Fruit fly (Drosophila melanogaster): Measurements from ENCODE around the gene CG13689.

Gene CG13689

dm6 chr2L:574226-574625, 28.4 kb upstream of the CG13689 start, which contains the start of the genes Ipk2 and cold (continued):
- peak; percentile 56; the same call in 1 of the 2 replicates for TF ChIP-seq Taf1 (GFP tag; IDR thresholded peaks at IDR 0.05)
- TF ChIP-seq CG10654 (GFP tag; optimal IDR thresholded peaks at IDR 0.05): peak; percentile 60
- no peak; the same call in 2 of the 3 replicates for TF ChIP-seq CG11695 (GFP tag; IDR thresholded peaks at IDR 0.05)
- peak; percentile 86 for TF ChIP-seq Ptx1 (GFP tag; IDR thresholded peaks at IDR 0.05)
- peak; percentile 85 for TF ChIP-seq CG9817 (tag; optimal IDR thresholded peaks at IDR 0.05)
- peak; percentile 76 for TF ChIP-seq CG7987 (GFP tag; optimal IDR thresholded peaks at IDR 0.05)
- no peak for TF ChIP-seq mld (GFP tag; IDR thresholded peaks at IDR 0.05; ENCODE audit: partially characterized antibody)
- no peak for TF ChIP-seq sqz (GFP tag; optimal IDR thresholded peaks at IDR 0.05)
- TF ChIP-seq Sin3A (optimal IDR thresholded peaks at IDR 0.05): peak; percentile 93
- peak; percentile 89 for TF ChIP-seq pho (GFP tag; optimal IDR thresholded peaks at IDR 0.05)
- peak; percentile 21; the same call in 1 of the 3 replicates for TF ChIP-seq H15 (GFP tag; IDR thresholded peaks at IDR 0.05)
- TF ChIP-seq CoRest (tag; optimal IDR thresholded peaks at IDR 0.05): peak; percentile 89
- no peak for TF ChIP-seq en (GFP tag; optimal IDR thresholded peaks at IDR 0.05)
- peak; percentile 14; the same call in 1 of the 2 replicates for TF ChIP-seq CG17612 (GFP tag; IDR thresholded peaks at IDR 0.05)
- TF ChIP-seq Pdp1 (GFP tag; optimal IDR thresholded peaks at IDR 0.05): peak in 1 of 2 experiments; percentile 81
- TF ChIP-seq CG10431 (GFP tag; optimal IDR thresholded peaks at IDR 0.05): peak; percentile 44
- TF ChIP-seq org-1 (GFP tag; optimal IDR thresholded peaks at IDR 0.05): peak; percentile 48
- peak; percentile 70 for TF ChIP-seq CG2116 (GFP tag; optimal IDR thresholded peaks at IDR 0.05)
- TF ChIP-seq CG14667 (GFP tag; IDR thresholded peaks at IDR 0.05): peak; percentile 58
- peak; percentile 90 for TF ChIP-seq nmo (GFP tag; optimal IDR thresholded peaks at IDR 0.05)
- TF ChIP-seq CG3847 (GFP tag; IDR thresholded peaks at IDR 0.05): peak; percentile 93
- TF ChIP-seq ftz-f1 (GFP tag; optimal IDR thresholded peaks at IDR 0.05): peak; percentile 57
- no peak for TF ChIP-seq yki (optimal IDR thresholded peaks at IDR 0.05)
- peak; percentile 63; the same call in 1 of the 2 replicates for TF ChIP-seq CG1024 (GFP tag; IDR thresholded peaks at IDR 0.05)
- TF ChIP-seq tll (GFP tag; optimal IDR thresholded peaks at IDR 0.05): peak; percentile 12 to 46
- TF ChIP-seq YL-1 (GFP tag; optimal IDR thresholded peaks at IDR 0.05): peak; percentile 93
- TF ChIP-seq CG10267 (tag; optimal IDR thresholded peaks at IDR 0.05): peak; percentile 99
- peak; percentile 85 for TF ChIP-seq CG18476 (GFP tag; optimal IDR thresholded peaks at IDR 0.05)
- TF ChIP-seq CG4282 (GFP tag; optimal IDR thresholded peaks at IDR 0.05): peak; percentile 51
- peak; percentile 55 for TF ChIP-seq CG3163 (GFP tag; optimal IDR thresholded peaks at IDR 0.05)
- TF ChIP-seq NK7.1 (GFP tag; optimal IDR thresholded peaks at IDR 0.05): peak; percentile 19
- TF ChIP-seq CG10209 (GFP tag; optimal IDR thresholded peaks at IDR 0.05): peak; percentile 85
- peak; percentile 85 for TF ChIP-seq NfI (GFP tag; optimal IDR thresholded peaks at IDR 0.05)
- peak; percentile 77 for TF ChIP-seq CG1233 (GFP tag; optimal IDR thresholded peaks at IDR 0.05)
- TF ChIP-seq CG13775 (GFP tag; optimal IDR thresholded peaks at IDR 0.05): peak; percentile 86
- TF ChIP-seq rib (GFP tag; IDR thresholded peaks at IDR 0.05): peak; percentile 43; the same call in 1 of the 2 replicates
- peak; percentile 88 for TF ChIP-seq zfh2 (GFP tag; optimal IDR thresholded peaks at IDR 0.05)
- TF ChIP-seq CG1792 (GFP tag; optimal IDR thresholded peaks at IDR 0.05): peak; percentile 71
- TF ChIP-seq dati (GFP tag; IDR thresholded peaks at IDR 0.05): no peak
- no peak for TF ChIP-seq pros (GFP tag; optimal IDR thresholded peaks at IDR 0.05)
- TF ChIP-seq CG12219 (GFP tag; optimal IDR thresholded peaks at IDR 0.05): no peak
- TF ChIP-seq CG14710 (tag; optimal IDR thresholded peaks at IDR 0.05): peak; percentile 93
- TF ChIP-seq CG9727 (GFP tag; optimal IDR thresholded peaks at IDR 0.05): peak; percentile 81
- peak; percentile 92 for TF ChIP-seq CG9437 (GFP tag; optimal IDR thresholded peaks at IDR 0.05)
- peak; percentile 68 for TF ChIP-seq kni (GFP tag; optimal IDR thresholded peaks at IDR 0.05)
- peak; percentile 59 for TF ChIP-seq CG13287 (GFP tag; IDR thresholded peaks at IDR 0.05; ENCODE audit: partially characterized antibody)
- peak; percentile 50 for TF ChIP-seq Six4 (GFP tag; optimal IDR thresholded peaks at IDR 0.05)
- TF ChIP-seq CG10147 (GFP tag; optimal IDR thresholded peaks at IDR 0.05): peak; percentile 74
- peak; percentile 59 for TF ChIP-seq CG3995 (GFP tag; optimal IDR thresholded peaks at IDR 0.05)
- no peak for TF ChIP-seq Asciz (GFP tag; optimal IDR thresholded peaks at IDR 0.05)
- TF ChIP-seq stwl (tag; optimal IDR thresholded peaks at IDR 0.05): peak; percentile 66

Data from whole organism, embryonic.